Worm (Caenorhabditis elegans) whole organism, L3 larva: ENCODE results near the gene eat-4.

Experiments
- R02D3.7 ChIP-seq: fragments of 150-350 bp; optimal IDR thresholded peaks from 2 replicates; lab custom pipeline; 2014; ENCODE audit warnings: missing biosample characterization, missing genetic modification characterization
- aly-2 ChIP-seq: fragments of 150-350 bp; optimal IDR thresholded peaks from 2 replicates; lab custom pipeline; 2014; ENCODE audit warnings: missing biosample characterization, missing genetic modification characterization
- ama-1 ChIP-seq: fragments of 150-350 bp; optimal IDR thresholded peaks from 2 replicates; lab custom pipeline; 2018
- ceh-16 ChIP-seq: sonication (generic microtip); optimal IDR thresholded peaks from 2 replicates; lab custom pipeline; 2017; ENCODE audit warnings: missing biosample characterization, missing genetic modification characterization
- ceh-28 ChIP-seq: fragments of 150-350 bp; optimal IDR thresholded peaks from 2 replicates; lab custom pipeline; 2014; ENCODE audit warnings: missing biosample characterization, missing genetic modification reagents, missing genetic modification characterization
- ceh-9 ChIP-seq: sonication (generic microtip); optimal IDR thresholded peaks from 2 replicates; lab custom pipeline; 2018; ENCODE audit warnings: missing biosample characterization, missing genetic modification characterization
- elt-1 ChIP-seq: fragments of 150-350 bp; optimal IDR thresholded peaks from 2 replicates; lab custom pipeline; 2014; ENCODE audit warnings: missing biosample characterization, missing genetic modification characterization
- elt-2 ChIP-seq: sonication (generic microtip); optimal IDR thresholded peaks from 2 replicates; lab custom pipeline; 2016; ENCODE audit warnings: missing genetic modification reagents, mild to moderate bottlenecking, missing genetic modification characterization, missing compliant biosample characterization
- eor-1 ChIP-seq, 2 experiments: fragments of 150-350 bp; optimal IDR thresholded peaks; 2 replicates each; lab custom pipeline; 2014 to 2018; ENCODE audit warnings: missing biosample characterization in 2 of 2, missing genetic modification characterization in 2 of 2
- fkh-10 ChIP-seq: sonication (generic microtip); optimal IDR thresholded peaks from 2 replicates; lab custom pipeline; 2017; ENCODE audit warnings: missing biosample characterization, missing genetic modification reagents, missing genetic modification characterization
- fos-1 ChIP-seq: fragments of 150-350 bp; optimal IDR thresholded peaks from 2 replicates; lab custom pipeline; 2014; ENCODE audit warnings: missing biosample characterization, missing genetic modification characterization
- jun-1 ChIP-seq: fragments of 150-350 bp; optimal IDR thresholded peaks from 2 replicates; lab custom pipeline; 2014; ENCODE audit warnings: missing biosample characterization, missing genetic modification reagents, missing genetic modification characterization
- lin-15B ChIP-seq: fragments of 150-350 bp; optimal IDR thresholded peaks from 2 replicates; lab custom pipeline; 2014; ENCODE audit warnings: missing biosample characterization, missing genetic modification characterization
- lin-39 ChIP-seq: fragments of 150-350 bp; optimal IDR thresholded peaks from 2 replicates; lab custom pipeline; 2018; ENCODE audit warnings: missing biosample characterization, missing genetic modification reagents, missing genetic modification characterization
- lsy-12 ChIP-seq: sonication (generic microtip); optimal IDR thresholded peaks from 2 replicates; lab custom pipeline; 2016; ENCODE audit warnings: mild to moderate bottlenecking, missing genetic modification characterization, missing compliant biosample characterization
- mdl-1 ChIP-seq: fragments of 150-350 bp; optimal IDR thresholded peaks from 2 replicates; lab custom pipeline; 2014; ENCODE audit warnings: missing biosample characterization, missing genetic modification characterization
- mml-1 ChIP-seq: fragments of 150-350 bp; sonication (generic microtip); optimal IDR thresholded peaks from 3 replicates; lab custom pipeline; 2014; ENCODE audit warnings: missing biosample characterization, missing genetic modification characterization
- nfya-1 ChIP-seq: sonication (generic microtip); optimal IDR thresholded peaks from 2 replicates; lab custom pipeline; 2017; ENCODE audit warnings: missing genetic modification characterization, mild to moderate bottlenecking, missing compliant biosample characterization, antibody characterized with exemption, moderate library complexity; ENCODE audit not compliant: insufficient read depth
- nhr-11 ChIP-seq: fragments of 150-350 bp; optimal IDR thresholded peaks from 2 replicates; lab custom pipeline; 2014; ENCODE audit warnings: missing biosample characterization, missing genetic modification characterization
- nhr-28 ChIP-seq: fragments of 150-350 bp; optimal IDR thresholded peaks from 2 replicates; lab custom pipeline; 2014; ENCODE audit warnings: missing biosample characterization, missing genetic modification characterization
- nhr-43 ChIP-seq: sonication (generic microtip); optimal IDR thresholded peaks from 2 replicates; lab custom pipeline; 2016; ENCODE audit warnings: mild to moderate bottlenecking, missing genetic modification characterization, missing compliant biosample characterization; ENCODE audit not compliant: poor library complexity, severe bottlenecking
- nhr-67 ChIP-seq: fragments of 150-350 bp; optimal IDR thresholded peaks from 2 replicates; lab custom pipeline; 2014; ENCODE audit warnings: missing biosample characterization, missing genetic modification characterization
- sea-2 ChIP-seq: fragments of 150-350 bp; sonication (generic microtip); optimal IDR thresholded peaks from 4 replicates; lab custom pipeline; 2014; ENCODE audit warnings: missing biosample characterization, missing genetic modification reagents, missing genetic modification characterization
- skn-1 ChIP-seq: fragments of 150-350 bp; optimal IDR thresholded peaks from 2 replicates; lab custom pipeline; 2014; ENCODE audit warnings: missing biosample characterization, missing genetic modification characterization
- snpc-4 ChIP-seq: fragments of 150-350 bp; optimal IDR thresholded peaks from 2 replicates; lab custom pipeline; 2014; ENCODE audit warnings: missing biosample characterization, missing genetic modification characterization
- tbx-2 ChIP-seq: sonication (generic microtip); optimal IDR thresholded peaks from 2 replicates; lab custom pipeline; 2016; ENCODE audit warnings: mild to moderate bottlenecking, missing genetic modification characterization, missing compliant biosample characterization
- zag-1 ChIP-seq: fragments of 150-350 bp; optimal IDR thresholded peaks from 2 replicates; lab custom pipeline; 2014; ENCODE audit warnings: missing biosample characterization, missing genetic modification characterization
- ztf-11 ChIP-seq: fragments of 150-350 bp; optimal IDR thresholded peaks from 2 replicates; lab custom pipeline; 2014; ENCODE audit warnings: missing biosample characterization, missing genetic modification characterization

Gene eat-4

ce11 chrIII:9181246-9181645, 44.6 kb downstream of the eat-4 start, which contains the start of gene tax-4:
Gene tax-4, plus strand, starts transcription at chrIII:9181546.
- no peak for TF ChIP-seq mml-1 (tag; lab: Kevin White, UChicago)
- TF ChIP-seq ceh-28 (tag; lab: Kevin White, UChicago), result no peak
- no peak for TF ChIP-seq aly-2
- TF ChIP-seq tbx-2 (tag; lab: Kevin White, UChicago), result no peak
- TF ChIP-seq elt-2 (tag; lab: Kevin White, UChicago), result no peak
- TF ChIP-seq eor-1 (tag; optimal IDR thresholded peaks at IDR 0.05; lab: Kevin White, UChicago), result no peak
- no peak for TF ChIP-seq lin-15B (tag; lab: Kevin White, UChicago)

- TF ChIP-seq ama-1 (lab: Kevin White, UChicago), result no peak
- no peak for TF ChIP-seq nhr-28 (tag; lab: Kevin White, UChicago)
- no peak for TF ChIP-seq snpc-4 (tag; lab: Kevin White, UChicago)
- no peak for TF ChIP-seq sea-2 (GFP tag; lab: Kevin White, UChicago)
- no peak for TF ChIP-seq elt-1
- no peak for TF ChIP-seq fos-1 (tag; lab: Kevin White, UChicago)
- TF ChIP-seq eor-1 (tag; optimal IDR thresholded peaks at IDR 0.05; lab: Kevin White, UChicago), result no peak
- no peak for TF ChIP-seq fkh-10 (GFP tag; lab: Kevin White, UChicago)
- no peak for TF ChIP-seq lsy-12 (tag; lab: Kevin White, UChicago)
- TF ChIP-seq zag-1 (tag; lab: Kevin White, UChicago), result no peak
- no peak for TF ChIP-seq ceh-16 (tag; lab: Kevin White, UChicago)
- no peak for TF ChIP-seq ceh-28 (tag; lab: Kevin White, UChicago)
- no peak for TF ChIP-seq ztf-11 (tag; lab: Kevin White, UChicago)
- TF ChIP-seq nhr-11 (tag; lab: Kevin White, UChicago), result no peak
- TF ChIP-seq skn-1 (tag; lab: Kevin White, UChicago), result no peak
- no peak for TF ChIP-seq tbx-2 (tag; lab: Kevin White, UChicago)
- TF ChIP-seq nhr-67 (tag; lab: Kevin White, UChicago), result no peak
- no peak for TF ChIP-seq ceh-9
- TF ChIP-seq R02D3.7, result no peak
These were observed 49.0 kb downstream of the eat-4 start, which contains the start of gene ZC84.7 for ce11 chrIII:9185722-9186121. Gene ZC84.7, plus strand, starts transcription at chrIII:9186022.

DNA sequence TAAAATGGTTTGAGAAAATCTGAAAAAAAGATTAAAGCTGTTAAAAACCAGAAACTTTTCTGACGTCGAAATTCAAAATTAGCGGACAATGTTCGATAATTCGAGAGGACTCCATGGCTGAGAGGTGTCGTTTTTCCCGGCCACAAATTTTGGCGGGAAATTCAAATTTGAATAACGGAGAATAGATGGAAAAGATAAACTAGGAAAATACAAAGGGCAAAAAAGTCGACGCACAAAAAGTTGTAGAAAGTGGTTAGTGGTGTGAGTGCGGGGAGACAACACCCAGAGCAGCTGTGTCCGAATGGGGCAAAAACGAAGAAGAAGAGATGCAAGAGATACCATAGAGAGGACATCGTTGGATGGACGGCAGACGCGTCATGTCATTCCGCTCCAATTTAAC, 54.4 kb downstream of the eat-4 start, which contains the start of gene cls-3:
Gene cls-3 (minus strand): TSS at position 19 of the 400 bp plus-strand sequence.
- peak; percentile 63 for TF ChIP-seq nfya-1 (tag; lab: Kevin White, UChicago)
- no peak for TF ChIP-seq jun-1 (tag; lab: Kevin White, UChicago)
- TF ChIP-seq fkh-10 (GFP tag; lab: Kevin White, UChicago), result peak; percentile 15
- peak; percentile 40 for TF ChIP-seq lin-15B (tag; lab: Kevin White, UChicago)
- peak; percentile 13 for TF ChIP-seq skn-1 (tag; lab: Kevin White, UChicago)
- no peak for TF ChIP-seq nhr-43 (tag; lab: Kevin White, UChicago)
- peak; percentile 43 for TF ChIP-seq lin-39 (tag; lab: Kevin White, UChicago)
- no peak for TF ChIP-seq eor-1 (tag; optimal IDR thresholded peaks at IDR 0.05; lab: Kevin White, UChicago)
- TF ChIP-seq lsy-12 (tag; lab: Kevin White, UChicago), result peak; percentile 7
- TF ChIP-seq fos-1 (tag; lab: Kevin White, UChicago), result no peak
- TF ChIP-seq mdl-1 (tag; lab: Kevin White, UChicago), result no peak
- TF ChIP-seq nhr-11 (tag; lab: Kevin White, UChicago), result no peak
